Worm (Caenorhabditis elegans) whole organism, young adult: Measurements from ENCODE around the gene Y32B12C.1.

Source experiments
- B0336.3 ChIP-seq: fragments of 200-800 bp; sonication (Bioruptor generic); IDR thresholded peaks from 2 replicates; pipeline ENCODE4 v1.3.6; 2022; ENCODE audit warnings: missing genetic modification characterization, missing compliant biosample characterization
- C06A6.2 ChIP-seq: fragments of 200-800 bp; sonication (Bioruptor generic); conservative IDR thresholded peaks from 2 replicates; pipeline ENCODE4 v1.3.6; 2022; ENCODE audit warnings: missing genetic modification characterization, missing compliant biosample characterization
- F22D6.2 ChIP-seq: sonication (generic microtip); optimal IDR thresholded peaks from 2 replicates; lab custom pipeline; 2016; ENCODE audit warnings: mild to moderate bottlenecking, missing genetic modification characterization, missing compliant biosample characterization
- F52B5.7 ChIP-seq: sonication (generic microtip); optimal IDR thresholded peaks from 2 replicates; lab custom pipeline; 2016; ENCODE audit warnings: mild to moderate bottlenecking, missing genetic modification characterization, missing compliant biosample characterization
- K11D2.4 ChIP-seq: fragments of 200-800 bp; sonication (Bioruptor generic); IDR thresholded peaks from 2 replicates; pipeline ENCODE4 v1.3.6; 2022; ENCODE audit warnings: missing genetic modification reagents, missing genetic modification characterization, missing compliant biosample characterization
- Y53G8AR.9 ChIP-seq: fragments of 200-800 bp; sonication (Bioruptor generic); conservative IDR thresholded peaks from 2 replicates; pipeline ENCODE4 v1.3.6; 2022; ENCODE audit warnings: missing genetic modification reagents, missing genetic modification characterization, missing compliant biosample characterization
- Y95B8A.8 ChIP-seq: fragments of 200-800 bp; sonication (Bioruptor generic); IDR thresholded peaks from 2 replicates; pipeline ENCODE4 v1.3.6; 2022; ENCODE audit warnings: missing genetic modification reagents, missing genetic modification characterization, missing compliant biosample characterization
- ama-1 ChIP-seq, 3 experiments: fragments of 150-350 bp in 1 of 3; sonication (generic microtip) in 2 of 3; optimal IDR thresholded peaks; 2 replicates each; lab custom pipeline; 2014 to 2018; ENCODE audit warnings: missing biosample characterization in 2 of 3, missing genetic modification characterization in 2 of 3, missing genetic modification reagents in 2 of 3
- attf-5 ChIP-seq: fragments of 200-800 bp; sonication (Bioruptor generic); optimal IDR thresholded peaks from 2 replicates; lab custom pipeline; 2018; ENCODE audit warnings: mild to moderate bottlenecking, missing genetic modification characterization, missing compliant biosample characterization
- attf-6 ChIP-seq: fragments of 200-800 bp; sonication (Bioruptor generic); IDR thresholded peaks from 2 replicates; pipeline ENCODE4 v1.3.6; 2022; ENCODE audit warnings: missing genetic modification reagents, missing genetic modification characterization, missing compliant biosample characterization
- bed-2 ChIP-seq: fragments of 200-800 bp; sonication (Bioruptor generic); IDR thresholded peaks from 2 replicates; pipeline ENCODE4 v1.3.6; 2022; ENCODE audit warnings: missing genetic modification reagents, missing genetic modification characterization, missing compliant biosample characterization
- cebp-2 ChIP-seq: fragments of 200-800 bp; sonication (Bioruptor generic); IDR thresholded peaks from 2 replicates; pipeline ENCODE4 v1.3.6; 2022; ENCODE audit warnings: missing genetic modification characterization, missing compliant biosample characterization
- ceh-40 ChIP-seq: fragments of 200-800 bp; sonication (Bioruptor generic); IDR thresholded peaks from 2 replicates; pipeline ENCODE4 v1.3.6; 2022; ENCODE audit warnings: missing genetic modification characterization, missing compliant biosample characterization
- ceh-58 ChIP-seq: fragments of 200-800 bp; sonication (Bioruptor generic); IDR thresholded peaks from 2 replicates; pipeline ENCODE4 v1.3.6; 2022; ENCODE audit warnings: missing genetic modification characterization, missing compliant biosample characterization
- dox-1 ChIP-seq: fragments of 200-800 bp; sonication (Bioruptor generic); IDR thresholded peaks from 2 replicates; pipeline ENCODE4 v1.3.6; 2022; ENCODE audit warnings: missing genetic modification reagents, missing genetic modification characterization, missing compliant biosample characterization
- efl-1 ChIP-seq: fragments of 150-350 bp; optimal IDR thresholded peaks from 2 replicates; lab custom pipeline; 2014; ENCODE audit warnings: missing biosample characterization, missing genetic modification reagents, missing genetic modification characterization
- egl-18 ChIP-seq: fragments of 200-800 bp; sonication (Bioruptor generic); IDR thresholded peaks from 2 replicates; pipeline ENCODE4 v1.3.6; 2022; ENCODE audit warnings: missing genetic modification reagents, missing genetic modification characterization, missing compliant biosample characterization
- ekl-4 ChIP-seq: fragments of 200-800 bp; sonication (Bioruptor generic); IDR thresholded peaks from 2 replicates; pipeline ENCODE4 v1.3.6; 2022; ENCODE audit warnings: missing genetic modification reagents, missing genetic modification characterization, missing compliant biosample characterization
- ets-4 ChIP-seq: fragments of 200-800 bp; sonication (Bioruptor generic); optimal IDR thresholded peaks from 2 replicates; lab custom pipeline; 2018; ENCODE audit warnings: mild to moderate bottlenecking, missing genetic modification characterization, missing compliant biosample characterization
- him-1 ChIP-seq: sonication (generic microtip); optimal IDR thresholded peaks from 2 replicates; lab custom pipeline; 2016; ENCODE audit warnings: missing genotype, missing genetic modification reagents, missing genetic modification characterization, missing compliant biosample characterization
- hmg-1.2 ChIP-seq: fragments of 200-800 bp; sonication (Bioruptor generic); IDR thresholded peaks from 2 replicates; pipeline ENCODE4 v1.3.6; 2022; ENCODE audit warnings: missing genetic modification reagents, missing genetic modification characterization, missing compliant biosample characterization
- hsf-1 ChIP-seq: fragments of 200-800 bp; sonication (Bioruptor generic); IDR thresholded peaks from 2 replicates; pipeline ENCODE4 v1.3.6; 2022; ENCODE audit warnings: missing genetic modification reagents, missing genetic modification characterization, missing compliant biosample characterization
- let-526 ChIP-seq: fragments of 200-800 bp; sonication (Bioruptor generic); IDR thresholded peaks from 2 replicates; pipeline ENCODE4 v1.3.6; 2022; ENCODE audit warnings: missing genetic modification reagents, missing genetic modification characterization, missing compliant biosample characterization
- let-607 ChIP-seq, 2 experiments: fragments of 200-800 bp in 1 of 2; sonication (Bioruptor generic) in 1 of 2; sonication (generic microtip) in 1 of 2; optimal IDR thresholded peaks; 2 replicates each; lab custom pipeline; 2016 to 2018; ENCODE audit warnings: mild to moderate bottlenecking in 2 of 2, missing compliant biosample characterization in 2 of 2, missing genetic modification characterization in 2 of 2, moderate library complexity in 2 of 2, missing genotype in 1 of 2
- lin-40 ChIP-seq: sonication (generic microtip); optimal IDR thresholded peaks from 2 replicates; lab custom pipeline; 2016; ENCODE audit warnings: missing genetic modification characterization, mild to moderate bottlenecking, missing compliant biosample characterization, missing genotype, missing genetic modification reagents
- lin-54 ChIP-seq: fragments of 200-800 bp; sonication (Bioruptor generic); optimal IDR thresholded peaks from 2 replicates; lab custom pipeline; 2018; ENCODE audit warnings: mild to moderate bottlenecking, missing genetic modification characterization, missing compliant biosample characterization
- lsl-1 ChIP-seq: fragments of 200-800 bp; sonication (Bioruptor generic); optimal IDR thresholded peaks from 2 replicates; lab custom pipeline; 2018; ENCODE audit warnings: mild to moderate bottlenecking, missing genetic modification characterization, moderate library complexity, missing compliant biosample characterization
- lsy-27 ChIP-seq: sonication (generic microtip); optimal IDR thresholded peaks from 2 replicates; lab custom pipeline; 2017; ENCODE audit warnings: missing genetic modification characterization, mild to moderate bottlenecking, missing compliant biosample characterization, antibody characterized with exemption, missing genotype, borderline replicate concordance; ENCODE audit not compliant: insufficient read depth
- madf-10 ChIP-seq: sonication (generic microtip); optimal IDR thresholded peaks from 2 replicates; lab custom pipeline; 2016; ENCODE audit warnings: mild to moderate bottlenecking, missing genetic modification characterization, missing compliant biosample characterization
- madf-8 ChIP-seq: fragments of 200-800 bp; sonication (Bioruptor generic); conservative IDR thresholded peaks from 2 replicates; pipeline ENCODE4 v1.3.6; 2022; ENCODE audit warnings: missing genetic modification reagents, missing genetic modification characterization, missing compliant biosample characterization
- mcd-1 ChIP-seq: fragments of 200-800 bp; sonication (Bioruptor generic); IDR thresholded peaks from 2 replicates; pipeline ENCODE4 v1.3.6; 2022; ENCODE audit warnings: missing genetic modification reagents, missing genetic modification characterization, missing compliant biosample characterization
- nfyb-1 ChIP-seq: fragments of 200-800 bp; sonication (Bioruptor generic); IDR thresholded peaks from 2 replicates; pipeline ENCODE4 v1.3.6; 2022; ENCODE audit warnings: missing genetic modification reagents, missing genetic modification characterization, missing compliant biosample characterization
- nhr-80 ChIP-seq: sonication (generic microtip); optimal IDR thresholded peaks from 2 replicates; lab custom pipeline; 2016; ENCODE audit warnings: missing genetic modification characterization, missing compliant biosample characterization
- pbrm-1 ChIP-seq: fragments of 200-800 bp; sonication (Bioruptor generic); IDR thresholded peaks from 2 replicates; pipeline ENCODE4 v1.3.6; 2022; ENCODE audit warnings: missing genetic modification reagents, missing genetic modification characterization, missing compliant biosample characterization
- repo-1 ChIP-seq: sonication (generic microtip); optimal IDR thresholded peaks from 2 replicates; lab custom pipeline; 2017; ENCODE audit warnings: mild to moderate bottlenecking, missing genetic modification characterization, missing compliant biosample characterization
- sdz-38 ChIP-seq: sonication (generic microtip); optimal IDR thresholded peaks from 2 replicates; lab custom pipeline; 2016; ENCODE audit warnings: missing genotype, missing genetic modification characterization, missing compliant biosample characterization
- snpc-1.3 ChIP-seq: sonication (generic microtip); optimal IDR thresholded peaks from 2 replicates; lab custom pipeline; 2017; ENCODE audit warnings: missing genetic modification characterization, mild to moderate bottlenecking, missing compliant biosample characterization, antibody characterized with exemption, moderate library complexity, missing genotype, missing genetic modification reagents; ENCODE audit not compliant: insufficient read depth
- snpc-3.4 ChIP-seq: sonication (generic microtip); optimal IDR thresholded peaks from 2 replicates; lab custom pipeline; 2017; ENCODE audit warnings: missing genetic modification characterization, mild to moderate bottlenecking, missing compliant biosample characterization, antibody characterized with exemption, moderate library complexity, missing genotype, missing genetic modification reagents
- tbx-9 ChIP-seq: sonication (generic microtip); optimal IDR thresholded peaks from 2 replicates; lab custom pipeline; 2016; ENCODE audit warnings: borderline replicate concordance, missing genetic modification characterization, inconsistent platforms, missing compliant biosample characterization
- tlf-1 ChIP-seq: fragments of 200-800 bp; sonication (Bioruptor generic); optimal IDR thresholded peaks from 2 replicates; lab custom pipeline; 2018; ENCODE audit warnings: mild to moderate bottlenecking, missing genetic modification characterization, missing compliant biosample characterization
- unc-62 ChIP-seq: fragments of 150-350 bp; optimal IDR thresholded peaks from 2 replicates; lab custom pipeline; 2014; ENCODE audit warnings: missing biosample characterization, missing genetic modification reagents, missing genetic modification characterization
- zfh-2 ChIP-seq: fragments of 200-800 bp; sonication (Bioruptor generic); conservative IDR thresholded peaks from 2 replicates; pipeline ENCODE4 v1.3.6; 2022; ENCODE audit warnings: missing genetic modification reagents, missing genetic modification characterization, missing compliant biosample characterization
- ztf-28 ChIP-seq: fragments of 200-800 bp; sonication (Bioruptor generic); IDR thresholded peaks from 2 replicates; pipeline ENCODE4 v1.3.6; 2022; ENCODE audit warnings: missing genetic modification reagents, missing genetic modification characterization, missing compliant biosample characterization

The Y32B12C.1 gene

ce11 chrV:16593792-16594059 is 12.7 kb upstream of the Y32B12C.1 start:
- TF ChIP-seq B0336.3 (0 out of 2 replicates have a peak, but pooled peaks have one; percentile 7), mcd-1 (GFP tag; lab: Robert Waterston, UW) (peak; percentile 26; the same call in 1 of the 2 replicates), Y95B8A.8 (GFP tag; lab: Robert Waterston, UW) (peak; percentile 44), zfh-2 (GFP tag; lab: Robert Waterston, UW) (peak; percentile 85), attf-6 (GFP tag; lab: Robert Waterston, UW) (peak; percentile 27; the same call in 1 of the 2 replicates), Y53G8AR.9 (GFP tag; lab: Robert Waterston, UW) (0 out of 2 replicates have a peak, but pooled peaks have one; percentile 45), cebp-2 (GFP tag; lab: Robert Waterston, UW) (peak; percentile 31; the same call in 1 of the 2 replicates), let-526 (GFP tag; lab: Robert Waterston, UW) (no peak), repo-1 (tag; lab: Kevin White, UChicago) (peak; percentile 38), ekl-4 (GFP tag; lab: Robert Waterston, UW) (0 out of 2 replicates have a peak, but pooled peaks have one; percentile 22), him-1 (tag; lab: Kevin White, UChicago) (no peak), unc-62 (GFP tag; lab: Kevin White, UChicago) (no peak)

ce11 chrV:16594514-16594913 is 11.9 kb upstream of the Y32B12C.1 start:
- TF ChIP-seq pbrm-1 (GFP tag; lab: Robert Waterston, UW), result peak; percentile 25; the same call in 1 of the 2 replicates
- TF ChIP-seq K11D2.4 (GFP tag; lab: Robert Waterston, UW), result 0 out of 2 replicates have a peak, but pooled peaks have one; percentile 8
- TF ChIP-seq nhr-80, result peak; percentile 20
- no peak for TF ChIP-seq tbx-9 (tag; lab: Kevin White, UChicago)

ce11 chrV:16595140-16595791 is 11.1 kb upstream of the Y32B12C.1 start, which contains the start of gene cpl-1:
Gene cpl-1 (minus strand): TSS chrV:16595346.
- TF ChIP-seq K11D2.4 (GFP tag; lab: Robert Waterston, UW) (no peak), nfyb-1 (GFP tag; lab: Robert Waterston, UW) (0 out of 2 replicates have a peak, but pooled peaks have one; percentile 36), snpc-1.3 (no peak), F22D6.2 (no peak), lsl-1 (GFP tag; lab: Kevin White, UChicago) (no peak), him-1 (tag; lab: Kevin White, UChicago) (no peak), lsy-27 (no peak), bed-2 (no peak), attf-5 (GFP tag; lab: Kevin White, UChicago) (peak; percentile 3), efl-1 (GFP tag; lab: Kevin White, UChicago) (no peak), madf-10 (tag; lab: Kevin White, UChicago) (peak; percentile 29), madf-8 (GFP tag; lab: Robert Waterston, UW) (no peak), ets-4 (GFP tag; lab: Kevin White, UChicago) (no peak), sdz-38 (peak; percentile 47), let-607 (tag; optimal IDR thresholded peaks at IDR 0.05; lab: Kevin White, UChicago) (peak in 1 of 2 experiments; percentile 30), snpc-3.4 (tag; lab: Kevin White, UChicago) (no peak), hsf-1 (GFP tag; lab: Robert Waterston, UW) (no peak), C06A6.2 (GFP tag; lab: Robert Waterston, UW) (no peak), lin-40 (tag; lab: Kevin White, UChicago) (no peak), ztf-28 (GFP tag; lab: Robert Waterston, UW) (no peak), tlf-1 (GFP tag; lab: Kevin White, UChicago) (no peak), ceh-40 (no peak), tbx-9 (tag; lab: Kevin White, UChicago) (no peak), dox-1 (GFP tag; lab: Robert Waterston, UW) (no peak), ekl-4 (GFP tag; lab: Robert Waterston, UW) (no peak), ceh-58 (GFP tag; lab: Robert Waterston, UW) (no peak), lin-54 (GFP tag; lab: Kevin White, UChicago) (peak; percentile 39), hmg-1.2 (GFP tag; lab: Robert Waterston, UW) (no peak), Y95B8A.8 (GFP tag; lab: Robert Waterston, UW) (no peak), ama-1 (optimal IDR thresholded peaks at IDR 0.05; lab: Kevin White, UChicago) (peak; percentile 63), ama-1 (GFP tag; optimal IDR thresholded peaks at IDR 0.05; lab: Kevin White, UChicago) (no peak), F52B5.7 (tag; lab: Kevin White, UChicago) (peak; percentile 2), egl-18 (no peak)
